Worm (Caenorhabditis elegans): ENCODE results near the gene C44H4.6.

DNA sequence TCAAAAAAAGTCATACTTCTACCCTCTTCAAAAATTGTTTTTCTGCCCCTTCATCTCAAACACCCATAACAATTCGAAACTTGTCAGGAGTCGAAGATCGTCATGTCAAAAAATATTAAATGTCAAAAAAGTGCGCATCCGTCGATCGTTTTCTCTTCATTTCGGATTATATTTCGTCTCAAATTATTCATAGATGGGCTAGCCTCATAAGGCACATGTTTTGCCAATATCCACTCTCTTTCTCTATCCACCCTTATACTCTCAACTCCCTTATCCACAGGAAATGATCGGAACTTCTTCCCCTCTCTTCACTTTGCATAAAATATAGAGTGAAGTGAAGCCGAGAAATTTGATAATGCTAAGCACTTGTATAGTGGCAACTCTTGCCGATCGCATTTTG lies 34.5 kb upstream of the C44H4.6 start:
- no peak for TF ChIP-seq fkh-10 (GFP tag; optimal IDR thresholded peaks at IDR 0.05)
- TF ChIP-seq hlh-15 (tag; optimal IDR thresholded peaks at IDR 0.05) = no peak
- no peak for TF ChIP-seq lin-11 (tag; optimal IDR thresholded peaks at IDR 0.05)
- TF ChIP-seq sox-4 (tag; optimal IDR thresholded peaks at IDR 0.05) = no peak
- no peak for TF ChIP-seq nhr-11 (tag; optimal IDR thresholded peaks at IDR 0.05)
- no peak for TF ChIP-seq fkh-6 (tag; optimal IDR thresholded peaks at IDR 0.05)
- TF ChIP-seq Y22D7AL.16 (tag; optimal IDR thresholded peaks at IDR 0.05) = no peak
- TF ChIP-seq pha-4 (tag; optimal IDR thresholded peaks at IDR 0.05) = no peak
- no peak for TF ChIP-seq ref-2 (tag; optimal IDR thresholded peaks at IDR 0.05)
- TF ChIP-seq mec-3 (tag; optimal IDR thresholded peaks at IDR 0.05; ENCODE audit: borderline replicate concordance) = no peak
- no peak for TF ChIP-seq pros-1 (tag; optimal IDR thresholded peaks at IDR 0.05)
- no peak for TF ChIP-seq ztf-16 (tag; optimal IDR thresholded peaks at IDR 0.05)
- TF ChIP-seq elt-2 (tag; optimal IDR thresholded peaks at IDR 0.05) = no peak
- TF ChIP-seq ceh-9 (tag; optimal IDR thresholded peaks at IDR 0.05) = no peak
